Worm (Caenorhabditis elegans) whole organism, mixed stage, embryonic: ENCODE measurements around the gene igdb-3.

Experiments
- blmp-1 ChIP-seq: fragments of 150-350 bp; optimal IDR thresholded peaks from 2 replicates; lab custom pipeline; 2014; ENCODE audit warnings: missing biosample characterization, missing genetic modification characterization
- nhr-76 ChIP-seq: sonication (generic microtip); optimal IDR thresholded peaks from 2 replicates; lab custom pipeline; 2017; ENCODE audit warnings: missing biosample characterization, missing genetic modification characterization

DNA sequence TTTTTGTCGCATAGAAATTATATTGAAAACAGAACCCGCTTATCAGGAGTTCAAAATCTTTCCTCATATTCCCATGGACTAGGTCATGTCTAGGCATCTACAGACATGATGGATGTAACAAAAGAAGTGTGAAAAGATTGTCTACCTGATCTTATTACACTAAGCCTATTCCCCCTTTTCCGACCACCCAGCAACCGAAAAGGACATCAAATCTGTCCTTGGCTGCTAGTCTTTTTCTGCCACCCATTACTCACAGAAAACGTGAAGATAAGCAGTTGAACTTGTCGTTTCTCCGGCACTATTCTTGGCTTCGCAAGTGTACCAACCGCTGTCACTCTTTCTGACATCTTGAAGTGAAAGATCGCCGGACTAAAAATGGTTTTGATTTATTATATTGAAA is 2.4 kb upstream of the igdb-3 start:
- TF ChIP-seq nhr-76 (tag; lab: Kevin White, UChicago) = no peak
- TF ChIP-seq blmp-1 = no peak
